Fruit fly (Drosophila melanogaster): Measurements from ENCODE around the gene Cp15.

Gene Cp15

DNA sequence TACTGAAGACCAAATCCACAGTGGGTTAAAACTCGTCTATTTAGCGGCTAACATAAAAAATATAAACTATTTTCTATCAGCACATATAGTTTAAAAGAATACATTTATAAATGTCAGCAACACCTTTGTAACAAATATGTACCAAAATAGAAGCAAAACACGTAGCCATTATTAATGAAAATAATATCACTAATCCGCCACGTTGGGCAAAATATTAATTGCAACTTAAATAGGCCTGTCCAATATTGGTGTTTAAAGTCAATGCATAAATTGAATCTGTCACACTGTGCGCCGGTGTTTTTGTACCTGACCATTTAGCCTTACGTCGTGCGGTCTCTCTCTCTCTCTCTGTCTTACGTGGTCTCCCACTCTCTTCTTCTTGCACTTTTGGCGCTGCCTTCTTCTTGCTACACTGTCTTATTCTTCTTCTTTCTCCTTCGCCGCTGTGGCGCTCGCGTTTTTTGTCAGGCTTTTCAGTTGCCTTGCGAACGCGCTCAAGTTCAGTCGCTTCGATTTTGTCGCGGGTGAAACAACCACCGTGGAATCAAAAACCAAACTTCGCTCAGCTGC, 37.8 kb downstream of the Cp15 start:
- TF ChIP-seq CG9817 (tag; optimal IDR thresholded peaks at IDR 0.05) (peak; percentile 99), CG17802 (tag; optimal IDR thresholded peaks at IDR 0.05) (peak; percentile 78), ind (GFP tag; optimal IDR thresholded peaks at IDR 0.05) (peak; percentile 98), z (GFP tag; IDR thresholded peaks at IDR 0.05) (no peak), bsh (GFP tag; optimal IDR thresholded peaks at IDR 0.05) (peak; percentile 97 to 99), Sox100B (GFP tag; optimal IDR thresholded peaks at IDR 0.05) (peak; percentile 99), CG17829 (tag; optimal IDR thresholded peaks at IDR 0.05) (peak; percentile 98), Mrtf (GFP tag; IDR thresholded peaks at IDR 0.05) (peak; percentile 97), H15 (GFP tag; IDR thresholded peaks at IDR 0.05) (peak; percentile 97), Dad (GFP tag; optimal IDR thresholded peaks at IDR 0.05) (peak; percentile 94), CG12659 (GFP tag; optimal IDR thresholded peaks at IDR 0.05) (peak; percentile 99), CG8478 (optimal IDR thresholded peaks at IDR 0.05) (no peak), CG6791 (GFP tag; IDR thresholded peaks at IDR 0.05; ENCODE audit: partially characterized antibody) (peak; percentile 55; the same call in 2 of the 3 replicates), C15 (GFP tag; IDR thresholded peaks at IDR 0.05) (peak; percentile 94), Dfd (GFP tag; optimal IDR thresholded peaks at IDR 0.05) (no peak), CG12071 (GFP tag; optimal IDR thresholded peaks at IDR 0.05) (peak; percentile 97), CG17328 (GFP tag; IDR thresholded peaks at IDR 0.05) (peak; percentile 97), CG4282 (GFP tag; optimal IDR thresholded peaks at IDR 0.05) (peak; percentile 97), pnt (GFP tag; optimal IDR thresholded peaks at IDR 0.05) (peak; percentile 97), Xbp1 (GFP tag; optimal IDR thresholded peaks at IDR 0.05) (peak; percentile 98), emc (GFP tag; optimal IDR thresholded peaks at IDR 0.05) (peak; percentile 92), CG30020 (tag; optimal IDR thresholded peaks at IDR 0.05) (peak; percentile 90), Med (GFP tag) (peak; percentile 98), CG6854 (GFP tag; optimal IDR thresholded peaks at IDR 0.05) (peak; percentile 89), CG32532 (GFP tag; IDR thresholded peaks at IDR 0.05) (peak; percentile 98), CG11723 (GFP tag; optimal IDR thresholded peaks at IDR 0.05) (peak; percentile 98), NC2β (GFP tag; optimal IDR thresholded peaks at IDR 0.05) (peak; percentile 96), CG17612 (GFP tag; IDR thresholded peaks at IDR 0.05) (peak; percentile 94), rib (GFP tag; IDR thresholded peaks at IDR 0.05) (peak; percentile 94), Fer2 (tag; optimal IDR thresholded peaks at IDR 0.05) (peak; percentile 59), CkIIα-i1 (GFP tag; IDR thresholded peaks at IDR 0.05) (0 out of 2 replicates have a peak, but pooled peaks have one; percentile 42), cwo (GFP tag; optimal IDR thresholded peaks at IDR 0.05) (peak; percentile 94), kni (GFP tag; optimal IDR thresholded peaks at IDR 0.05) (peak; percentile 94), dmrt99B (tag; optimal IDR thresholded peaks at IDR 0.05) (peak; percentile 99), CoRest (tag; optimal IDR thresholded peaks at IDR 0.05) (peak; percentile 100), ato (GFP tag; IDR thresholded peaks at IDR 0.05; ENCODE audit: partially characterized antibody) (no peak; the same call in none of the 2 replicates), Atf6 (GFP tag; IDR thresholded peaks at IDR 0.05) (peak; percentile 98), CG11247 (GFP tag; IDR thresholded peaks at IDR 0.05) (peak; percentile 97), D19B (GFP tag; optimal IDR thresholded peaks at IDR 0.05) (peak; percentile 87), schlank (tag; optimal IDR thresholded peaks at IDR 0.05) (peak; percentile 94), crp (GFP tag; optimal IDR thresholded peaks at IDR 0.05) (peak; percentile 16 to 71), CG12391 (tag; optimal IDR thresholded peaks at IDR 0.05) (peak; percentile 98), p53 (GFP tag; optimal IDR thresholded peaks at IDR 0.05) (peak; percentile 61), tio (GFP tag; optimal IDR thresholded peaks at IDR 0.05) (peak; percentile 99), TFAM (GFP tag; optimal IDR thresholded peaks at IDR 0.05) (peak; percentile 86), sisA (GFP tag; IDR thresholded peaks at IDR 0.05) (peak; percentile 98), CG2120 (GFP tag; optimal IDR thresholded peaks at IDR 0.05) (peak; percentile 99), Jarid2 (GFP tag; optimal IDR thresholded peaks at IDR 0.05) (peak; percentile 97), Mes4 (GFP tag; optimal IDR thresholded peaks at IDR 0.05) (peak; percentile 97), Atf3 (GFP tag; optimal IDR thresholded peaks at IDR 0.05) (peak; percentile 97)

All from whole organism, embryonic.